Worm (Caenorhabditis elegans): ENCODE measurements around the gene srd-5.

- TF ChIP-seq nfya-1 (tag; optimal IDR thresholded peaks at IDR 0.05) (no peak), ama-1 (optimal IDR thresholded peaks at IDR 0.05) (no peak), nhr-11 (tag; optimal IDR thresholded peaks at IDR 0.05) (no peak), ceh-24 (tag; optimal IDR thresholded peaks at IDR 0.05) (no peak), ets-4 (tag; optimal IDR thresholded peaks at IDR 0.05) (no peak), tbx-7 (tag; optimal IDR thresholded peaks at IDR 0.05) (no peak), unc-55 (GFP tag; optimal IDR thresholded peaks at IDR 0.05) (no peak), eyg-1 (tag; optimal IDR thresholded peaks at IDR 0.05) (no peak), K09A11.1 (tag; optimal IDR thresholded peaks at IDR 0.05; ENCODE audit: insufficient read depth) (no peak), pat-9 (tag; optimal IDR thresholded peaks at IDR 0.05) (no peak)
Measured at ce11 chrIV:5708796-5709195, 34.5 kb upstream of the srd-5 start, which contains the start of gene C55C3.1.

Measured in whole organism, late embryonic.